Fruit fly (Drosophila melanogaster) whole organism, wandering third instar larva: ENCODE measurements around the gene gzl.
A peak's percentile ranks its signal among the peaks of the same experiment; 100 is the strongest.

Experiments
- Abd-B ChIP-seq: fragments of >200 bp; optimal IDR thresholded peaks from 2 replicates; lab custom pipeline; 2017; ENCODE audit warnings: missing biosample characterization, missing genetic modification characterization
- CG9705 ChIP-seq: fragments of 200-800 bp; sonication (Bioruptor generic); optimal IDR thresholded peaks from 2 replicates; lab custom pipeline; 2018; ENCODE audit warnings: missing biosample characterization, mild to moderate bottlenecking, missing genetic modification characterization
- HLH106 ChIP-seq: fragments of 200-800 bp; optimal IDR thresholded peaks from 3 replicates; lab custom pipeline; 2019; ENCODE audit warnings: missing biosample characterization, mild to moderate bottlenecking, missing genetic modification characterization, moderate library complexity
- Hnf4 ChIP-seq: fragments of 200-800 bp; sonication (Bioruptor generic); optimal IDR thresholded peaks from 2 replicates; lab custom pipeline; 2016; ENCODE audit warnings: missing biosample characterization, mild to moderate bottlenecking, missing genetic modification characterization
- Hr83 ChIP-seq: fragments of 200-300 bp; sonication (Bioruptor generic); optimal IDR thresholded peaks from 2 replicates; lab custom pipeline; 2016; ENCODE audit warnings: missing biosample characterization, mild to moderate bottlenecking, missing genetic modification characterization, moderate library complexity; ENCODE audit not compliant: poor library complexity, severe bottlenecking
- Myc ChIP-seq: fragments of >200 bp; optimal IDR thresholded peaks from 2 replicates; lab custom pipeline; 2017
- OdsH ChIP-seq: fragments of 200-800 bp; sonication (Bioruptor generic); optimal IDR thresholded peaks from 2 replicates; lab custom pipeline; 2016; ENCODE audit warnings: missing biosample characterization, mild to moderate bottlenecking, missing genetic modification characterization
- br ChIP-seq: fragments of 200-800 bp; sonication (Bioruptor generic); optimal IDR thresholded peaks from 2 replicates; lab custom pipeline; 2016; ENCODE audit warnings: missing biosample characterization, missing genetic modification characterization
- ey ChIP-seq: fragments of 200-800 bp; sonication (Bioruptor generic); optimal IDR thresholded peaks from 2 replicates; lab custom pipeline; 2016; ENCODE audit warnings: missing biosample characterization, missing genetic modification characterization
- foxo ChIP-seq, 2 experiments: fragments of 200-800 bp; sonication (Bioruptor generic); optimal IDR thresholded peaks; 2 replicates in 1 of 2; 3 replicates in 1 of 2; lab custom pipeline; 2016 to 2017; ENCODE audit warnings: missing biosample characterization in 2 of 2, missing genetic modification characterization in 2 of 2
- fru ChIP-seq: fragments of 200-800 bp; sonication (Bioruptor generic); optimal IDR thresholded peaks from 3 replicates; lab custom pipeline; 2016; ENCODE audit warnings: missing biosample characterization, mild to moderate bottlenecking, missing genetic modification characterization
- h ChIP-seq: fragments of 200-800 bp; sonication (Bioruptor generic); optimal IDR thresholded peaks from 3 replicates; lab custom pipeline; 2016; ENCODE audit warnings: missing biosample characterization, mild to moderate bottlenecking, missing genetic modification characterization
- jim ChIP-seq: fragments of 175-275, 200-325 bp; sonication (Bioruptor generic); optimal IDR thresholded peaks from 2 replicates; lab custom pipeline; 2016; ENCODE audit warnings: missing biosample characterization, mild to moderate bottlenecking, missing genetic modification characterization
- rgr ChIP-seq: fragments of 200-800 bp; sonication (Bioruptor generic); optimal IDR thresholded peaks from 3 replicates; lab custom pipeline; 2016; ENCODE audit warnings: missing biosample characterization, mild to moderate bottlenecking, missing genetic modification characterization

dm6 chr3R:6382733-6383465 is at the start of gene gzl:
- TF ChIP-seq Hnf4 (GFP tag; lab: Kevin White, UChicago) (no peak), Abd-B (GFP tag; lab: Kevin White, UChicago) (no peak), fru (GFP tag; lab: Kevin White, UChicago) (no peak), br (GFP tag; lab: Kevin White, UChicago) (no peak), ey (GFP tag; lab: Kevin White, UChicago) (no peak), HLH106 (tag; lab: Kevin White, UChicago) (no peak), OdsH (GFP tag; lab: Kevin White, UChicago) (no peak), jim (GFP tag; lab: Kevin White, UChicago) (no peak), Hr83 (GFP tag; lab: Kevin White, UChicago) (peak; percentile 14), foxo (GFP tag; optimal IDR thresholded peaks at IDR 0.05; lab: Kevin White, UChicago) (no peak), rgr (GFP tag; lab: Kevin White, UChicago) (peak; percentile 11), Myc (no peak), h (GFP tag; lab: Kevin White, UChicago) (peak; percentile 28), CG9705 (GFP tag; lab: Kevin White, UChicago) (no peak)
